ENCODE assay signal across 5 fruit fly cellular contexts in the genomic region with DNA sequence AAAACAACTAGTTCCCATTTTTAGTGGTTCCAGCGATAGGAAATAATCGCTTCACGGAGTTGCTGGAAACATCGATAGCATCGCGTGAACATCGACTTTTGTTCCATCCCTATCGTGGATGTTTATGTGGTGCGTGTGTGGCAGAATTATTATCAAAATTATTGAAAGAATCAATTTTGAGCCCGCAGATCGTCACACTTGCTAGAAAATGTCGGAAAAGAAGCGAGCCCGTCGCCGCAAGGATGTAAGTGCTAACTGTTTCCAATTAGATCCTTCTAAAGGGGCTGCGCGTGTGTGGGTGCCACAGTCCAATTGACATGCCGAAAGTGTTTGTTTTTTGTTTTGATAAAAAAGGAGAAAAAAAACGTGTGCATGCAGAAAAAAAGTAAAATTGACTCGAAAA.
TF ChIP-seq lines count a peak whose summit lies in the region.

A gene (plus strand): TSS at position 89 of the 403 bp plus-strand sequence.

- TF ChIP-seq CTCF in whole organism, embryonic (GFP tag; optimal IDR thresholded peaks at IDR 0.05; lab: Kevin White, UChicago), result no peak

TF ChIP-seq in whole organism, adult, 20 proteins besides CTCF, POLR2A, EP300 and RAD21:
- TF ChIP-seq kay (GFP tag; lab: Kevin White, UChicago; ENCODE audit: borderline replicate concordance) (peak; percentile 24), Hr96 (GFP tag; optimal IDR thresholded peaks at IDR 0.05; lab: Kevin White, UChicago) (peak; percentile 25), pad (GFP tag; optimal IDR thresholded peaks at IDR 0.05; lab: Kevin White, UChicago) (no peak), CG7101 (tag; optimal IDR thresholded peaks at IDR 0.05; lab: Kevin White, UChicago) (peak; percentile 6), CG12768 (GFP tag; optimal IDR thresholded peaks at IDR 0.05; lab: Kevin White, UChicago) (no peak), Mnt (GFP tag; optimal IDR thresholded peaks at IDR 0.05; lab: Kevin White, UChicago) (peak; percentile 20), CG5204 (GFP tag; optimal IDR thresholded peaks at IDR 0.05; lab: Kevin White, UChicago) (peak; percentile 18), toe (GFP tag; optimal IDR thresholded peaks at IDR 0.05; lab: Kevin White, UChicago) (peak; percentile 19)

TF ChIP-seq in whole organism, embryonic, 481 proteins besides CTCF, POLR2A, EP300 and RAD21 (continues in another document):
- TF ChIP-seq ci (GFP tag; IDR thresholded peaks at IDR 0.05; lab: Robert Waterston, UW), result no peak
- peak; percentile 21; the same call in 1 of the 2 replicates for TF ChIP-seq Drgx (GFP tag; IDR thresholded peaks at IDR 0.05; lab: Robert Waterston, UW)
- TF ChIP-seq Dp (GFP tag; optimal IDR thresholded peaks at IDR 0.05; lab: Kevin White, UChicago), result peak; percentile 36
- TF ChIP-seq CG1603 (tag; optimal IDR thresholded peaks at IDR 0.05; lab: Kevin White, UChicago), result peak; percentile 46
- TF ChIP-seq Dll (GFP tag; IDR thresholded peaks at IDR 0.05; lab: Robert Waterston, UW; ENCODE audit: partially characterized antibody), result peak; percentile 92
- peak; percentile 82 for TF ChIP-seq CG4617 (GFP tag; optimal IDR thresholded peaks at IDR 0.05; lab: Kevin White, UChicago; ENCODE audit: borderline replicate concordance)
- TF ChIP-seq bsh (GFP tag; optimal IDR thresholded peaks at IDR 0.05; lab: Kevin White, UChicago), result peak in 1 of 2 experiments; percentile 21
- peak; percentile 32 for TF ChIP-seq HmgZ (tag; optimal IDR thresholded peaks at IDR 0.05; lab: Kevin White, UChicago)
- TF ChIP-seq fu2 (GFP tag; optimal IDR thresholded peaks at IDR 0.05; lab: Kevin White, UChicago), result no peak
- peak; percentile 87 for TF ChIP-seq HLH4C (GFP tag; IDR thresholded peaks at IDR 0.05; lab: Robert Waterston, UW; ENCODE audit: partially characterized antibody)
- peak; percentile 5 for TF ChIP-seq Sin3A (optimal IDR thresholded peaks at IDR 0.05; lab: Kevin White, UChicago)
- TF ChIP-seq Ets65A (GFP tag; lab: Kevin White, UChicago), result peak; percentile 84
- TF ChIP-seq Dek (tag; optimal IDR thresholded peaks at IDR 0.05; lab: Kevin White, UChicago), result peak; percentile 9
- TF ChIP-seq CG7963 (GFP tag; IDR thresholded peaks at IDR 0.05; lab: Robert Waterston, UW; ENCODE audit: partially characterized antibody), result peak; percentile 88
- no peak for TF ChIP-seq CG10147 (GFP tag; optimal IDR thresholded peaks at IDR 0.05; lab: Kevin White, UChicago)
- no peak for TF ChIP-seq tap (tag; optimal IDR thresholded peaks at IDR 0.05; lab: Kevin White, UChicago)
- peak; percentile 25 for TF ChIP-seq CG17829 (tag; optimal IDR thresholded peaks at IDR 0.05; lab: Kevin White, UChicago)
- TF ChIP-seq CG13287 (GFP tag; IDR thresholded peaks at IDR 0.05; lab: Robert Waterston, UW; ENCODE audit: partially characterized antibody), result peak; percentile 95

TF ChIP-seq in whole organism, prepupa, 60 proteins besides CTCF, POLR2A, EP300 and RAD21:
- TF ChIP-seq eg (GFP tag; IDR thresholded peaks at IDR 0.05; lab: Robert Waterston, UW) (peak; percentile 68; the same call in 1 of the 3 replicates), salr (GFP tag; optimal IDR thresholded peaks at IDR 0.05; lab: Kevin White, UChicago) (peak in 1 of 2 experiments; percentile 6), CG9139 (GFP tag; optimal IDR thresholded peaks at IDR 0.05; lab: Kevin White, UChicago) (peak; percentile 84), achi (GFP tag; optimal IDR thresholded peaks at IDR 0.05; lab: Kevin White, UChicago) (no peak), ss (GFP tag; optimal IDR thresholded peaks at IDR 0.05; lab: Kevin White, UChicago) (peak; percentile 30 to 57), CG3032 (tag; optimal IDR thresholded peaks at IDR 0.05; lab: Kevin White, UChicago) (peak; percentile 9), CG15336 (GFP tag; IDR thresholded peaks at IDR 0.05; lab: Robert Waterston, UW) (peak; percentile 46), CG6276 (GFP tag; optimal IDR thresholded peaks at IDR 0.05; lab: Kevin White, UChicago) (peak; percentile 64), Ets21C (GFP tag; optimal IDR thresholded peaks at IDR 0.05; lab: Kevin White, UChicago) (no peak), CG6163 (GFP tag; IDR thresholded peaks at IDR 0.05; lab: Robert Waterston, UW) (peak; percentile 64; the same call in 1 of the 3 replicates), dsx (GFP tag; optimal IDR thresholded peaks at IDR 0.05; lab: Kevin White, UChicago; ENCODE audit: poor library complexity, severe bottlenecking) (no peak), CG6808 (GFP tag; optimal IDR thresholded peaks at IDR 0.05; lab: Kevin White, UChicago) (peak; percentile 44), Sox14 (GFP tag; optimal IDR thresholded peaks at IDR 0.05; lab: Kevin White, UChicago) (peak; percentile 4), Hr4 (GFP tag; optimal IDR thresholded peaks at IDR 0.05; lab: Kevin White, UChicago) (no peak), CG8119 (GFP tag; IDR thresholded peaks at IDR 0.05; lab: Robert Waterston, UW) (peak; percentile 60; the same call in 2 of the 3 replicates), Eip78C (GFP tag; lab: Kevin White, UChicago) (peak; percentile 28), Ets96B (tag; optimal IDR thresholded peaks at IDR 0.05; lab: Kevin White, UChicago) (peak; percentile 33), CG10669 (GFP tag; optimal IDR thresholded peaks at IDR 0.05; lab: Kevin White, UChicago) (peak; percentile 33)

TF ChIP-seq in whole organism, pupa, 21 proteins besides CTCF, POLR2A, EP300 and RAD21:
- TF ChIP-seq Pif1B (GFP tag; optimal IDR thresholded peaks at IDR 0.05; lab: Kevin White, UChicago) (peak; percentile 30), CG15710 (tag; optimal IDR thresholded peaks at IDR 0.05; lab: Kevin White, UChicago) (peak; percentile 26), CG17806 (tag; optimal IDR thresholded peaks at IDR 0.05; lab: Kevin White, UChicago) (no peak), CG8301 (tag; optimal IDR thresholded peaks at IDR 0.05; lab: Kevin White, UChicago) (peak; percentile 9), Snoo (tag; optimal IDR thresholded peaks at IDR 0.05; lab: Kevin White, UChicago) (no peak), CG14655 (GFP tag; optimal IDR thresholded peaks at IDR 0.05; lab: Kevin White, UChicago) (no peak), CG34367 (tag; optimal IDR thresholded peaks at IDR 0.05; lab: Kevin White, UChicago) (peak; percentile 37), CG12605 (GFP tag; IDR thresholded peaks at IDR 0.05; lab: Robert Waterston, UW) (0 out of 2 replicates have a peak, but pooled peaks have one; percentile 34), EcR (GFP tag; optimal IDR thresholded peaks at IDR 0.05; lab: Kevin White, UChicago) (no peak), rn (GFP tag; IDR thresholded peaks at IDR 0.05; lab: Robert Waterston, UW) (peak; percentile 41), CG10348 (GFP tag; IDR thresholded peaks at IDR 0.05; lab: Robert Waterston, UW) (no peak), CG13204 (GFP tag; optimal IDR thresholded peaks at IDR 0.05; lab: Kevin White, UChicago) (peak; percentile 20), CG8159 (tag; optimal IDR thresholded peaks at IDR 0.05; lab: Kevin White, UChicago) (peak; percentile 34), D1 (tag; optimal IDR thresholded peaks at IDR 0.05; lab: Kevin White, UChicago) (peak; percentile 45), CG32121 (GFP tag; IDR thresholded peaks at IDR 0.05; lab: Robert Waterston, UW) (no peak; the same call in 1 of the 2 replicates), gl (tag; optimal IDR thresholded peaks at IDR 0.05; lab: Kevin White, UChicago) (peak; percentile 63), Ets98B (GFP tag; IDR thresholded peaks at IDR 0.05; lab: Robert Waterston, UW) (no peak), Pif1A (GFP tag; optimal IDR thresholded peaks at IDR 0.05; lab: Kevin White, UChicago) (no peak), CG9948 (tag; optimal IDR thresholded peaks at IDR 0.05; lab: Kevin White, UChicago) (no peak), CG4496 (GFP tag; IDR thresholded peaks at IDR 0.05; lab: Robert Waterston, UW) (peak; percentile 59), fd96Ca (GFP tag; IDR thresholded peaks at IDR 0.05; lab: Robert Waterston, UW) (peak; percentile 54; the same call in 1 of the 3 replicates)

TF ChIP-seq in whole organism, wandering third instar larva, 38 proteins besides CTCF, POLR2A, EP300 and RAD21 (continues in another document):
- no peak for TF ChIP-seq Abd-B (GFP tag; optimal IDR thresholded peaks at IDR 0.05; lab: Kevin White, UChicago)
- peak; percentile 37 for TF ChIP-seq Hr83 (GFP tag; optimal IDR thresholded peaks at IDR 0.05; lab: Kevin White, UChicago; ENCODE audit: poor library complexity, severe bottlenecking)
- no peak for TF ChIP-seq Rel (GFP tag; optimal IDR thresholded peaks at IDR 0.05; lab: Kevin White, UChicago)
- no peak for TF ChIP-seq Rel (tag; optimal IDR thresholded peaks at IDR 0.05; lab: Kevin White, UChicago)
- no peak for TF ChIP-seq ey (GFP tag; optimal IDR thresholded peaks at IDR 0.05; lab: Kevin White, UChicago)
- no peak for TF ChIP-seq br (GFP tag; optimal IDR thresholded peaks at IDR 0.05; lab: Kevin White, UChicago)
- TF ChIP-seq Dif (GFP tag; optimal IDR thresholded peaks at IDR 0.05; lab: Kevin White, UChicago; ENCODE audit: partially characterized antibody), result no peak
- no peak for TF ChIP-seq fru (GFP tag; optimal IDR thresholded peaks at IDR 0.05; lab: Kevin White, UChicago)
- peak; percentile 23 for TF ChIP-seq Hnf4 (GFP tag; optimal IDR thresholded peaks at IDR 0.05; lab: Kevin White, UChicago)
- TF ChIP-seq CrebA (GFP tag; optimal IDR thresholded peaks at IDR 0.05; lab: Kevin White, UChicago; ENCODE audit: borderline replicate concordance), result no peak
- no peak for TF ChIP-seq usp (GFP tag; optimal IDR thresholded peaks at IDR 0.05; lab: Kevin White, UChicago)
- peak; percentile 18 for TF ChIP-seq brk (GFP tag; optimal IDR thresholded peaks at IDR 0.05; lab: Kevin White, UChicago)
- no peak for TF ChIP-seq jim (GFP tag; optimal IDR thresholded peaks at IDR 0.05; lab: Kevin White, UChicago)
- TF ChIP-seq CG32264 (GFP tag; optimal IDR thresholded peaks at IDR 0.05; lab: Kevin White, UChicago), result no peak
- TF ChIP-seq sv (GFP tag; optimal IDR thresholded peaks at IDR 0.05; lab: Kevin White, UChicago), result no peak
- TF ChIP-seq N (GFP tag; optimal IDR thresholded peaks at IDR 0.05; lab: Kevin White, UChicago), result no peak
- no peak for TF ChIP-seq Dfd (GFP tag; optimal IDR thresholded peaks at IDR 0.05; lab: Kevin White, UChicago)
- no peak for TF ChIP-seq CG9705 (GFP tag; optimal IDR thresholded peaks at IDR 0.05; lab: Kevin White, UChicago)
- no peak for TF ChIP-seq psq (GFP tag; optimal IDR thresholded peaks at IDR 0.05; lab: Kevin White, UChicago)
- TF ChIP-seq woc (GFP tag; optimal IDR thresholded peaks at IDR 0.05; lab: Kevin White, UChicago), result peak; percentile 12
- TF ChIP-seq dmrt93B (GFP tag; optimal IDR thresholded peaks at IDR 0.05; lab: Kevin White, UChicago), result no peak
- no peak for TF ChIP-seq HLH106 (tag; optimal IDR thresholded peaks at IDR 0.05; lab: Kevin White, UChicago)
- no peak for TF ChIP-seq lola (GFP tag; optimal IDR thresholded peaks at IDR 0.05; lab: Kevin White, UChicago)
- TF ChIP-seq sage (GFP tag; optimal IDR thresholded peaks at IDR 0.05; lab: Kevin White, UChicago), result no peak
- TF ChIP-seq Myc (optimal IDR thresholded peaks at IDR 0.05; lab: Kevin White, UChicago), result no peak
- no peak for TF ChIP-seq h (GFP tag; optimal IDR thresholded peaks at IDR 0.05; lab: Kevin White, UChicago)
- peak; percentile 61 for TF ChIP-seq tai (GFP tag; optimal IDR thresholded peaks at IDR 0.05; lab: Kevin White, UChicago)
